Fruit fly (Drosophila melanogaster): ENCODE measurements around the gene abd-A.

DNA sequence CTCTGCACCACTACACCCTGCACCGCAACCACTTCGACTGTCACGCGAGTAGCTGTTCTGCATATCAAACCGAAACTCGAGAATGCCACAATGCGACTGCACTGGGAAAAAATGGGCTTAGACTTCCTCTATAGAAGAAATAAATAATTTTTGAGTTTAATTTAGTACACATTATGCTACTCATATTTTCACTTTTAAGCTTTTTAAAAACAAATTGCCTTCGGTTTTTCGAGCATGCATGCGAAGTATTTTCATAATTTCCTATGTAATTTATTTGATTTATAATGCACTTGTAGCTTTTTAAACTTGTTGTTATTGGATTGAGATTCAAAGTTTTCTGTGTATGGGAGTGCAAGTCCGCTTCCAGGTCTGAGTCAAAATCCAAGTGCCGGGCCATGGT lies 13.6 kb upstream of the abd-A start:
- TF ChIP-seq da (GFP tag; optimal IDR thresholded peaks at IDR 0.05) = no peak
- TF ChIP-seq CG12769 (tag; optimal IDR thresholded peaks at IDR 0.05) = no peak
- TF ChIP-seq CG17612 (GFP tag; IDR thresholded peaks at IDR 0.05) = no peak
- no peak for TF ChIP-seq az2 (GFP tag; optimal IDR thresholded peaks at IDR 0.05)
- no peak for TF ChIP-seq chinmo (GFP tag; IDR thresholded peaks at IDR 0.05; ENCODE audit: partially characterized antibody)
- no peak for TF ChIP-seq CG2678 (tag; optimal IDR thresholded peaks at IDR 0.05)
